Fruit fly (Drosophila melanogaster): ENCODE results near the gene CG46306.

Gene CG46306

dm6 chrX:16783141-16783715 is 52.1 kb downstream of the CG46306 start, which contains the start of gene if (continued):
- no peak for TF ChIP-seq CG3065 (GFP tag; optimal IDR thresholded peaks at IDR 0.05)
- 0 out of 3 replicates have a peak, but pooled peaks have one; percentile 7 for TF ChIP-seq CG6791 (GFP tag; IDR thresholded peaks at IDR 0.05; ENCODE audit: partially characterized antibody)
- no peak for TF ChIP-seq CG8290 (GFP tag; optimal IDR thresholded peaks at IDR 0.05)
- TF ChIP-seq CG8290 (tag; optimal IDR thresholded peaks at IDR 0.05) = peak in 1 of 2 experiments; percentile 25
- peak; percentile 31; the same call in 1 of the 2 replicates for TF ChIP-seq bbx (GFP tag; IDR thresholded peaks at IDR 0.05; ENCODE audit: partially characterized antibody)

dm6 chrX:16782175-16782916 is 53.0 kb downstream of the CG46306 start:
- peak; percentile 63 for TF ChIP-seq Hsf (GFP tag; optimal IDR thresholded peaks at IDR 0.05)
- no peak for TF ChIP-seq emc (GFP tag; optimal IDR thresholded peaks at IDR 0.05)
- no peak for TF ChIP-seq ham (GFP tag; IDR thresholded peaks at IDR 0.05)
- TF ChIP-seq zfh2 (GFP tag; optimal IDR thresholded peaks at IDR 0.05) = peak; percentile 46
- TF ChIP-seq az2 (GFP tag; optimal IDR thresholded peaks at IDR 0.05) = peak; percentile 56
- no peak for TF ChIP-seq HLHmδ (GFP tag; optimal IDR thresholded peaks at IDR 0.05)
- TF ChIP-seq CG30403 (GFP tag; optimal IDR thresholded peaks at IDR 0.05) = peak; percentile 62
- peak; percentile 54 for TF ChIP-seq NfI (GFP tag; optimal IDR thresholded peaks at IDR 0.05)
- TF ChIP-seq sob (GFP tag; IDR thresholded peaks at IDR 0.05) = peak; percentile 45
- peak; percentile 33; the same call in 1 of the 2 replicates for TF ChIP-seq al (GFP tag; IDR thresholded peaks at IDR 0.05)
- no peak for TF ChIP-seq wor (GFP tag; IDR thresholded peaks at IDR 0.05)
- TF ChIP-seq CG32532 (GFP tag; IDR thresholded peaks at IDR 0.05) = peak; percentile 71
- TF ChIP-seq lilli (GFP tag; optimal IDR thresholded peaks at IDR 0.05) = peak; percentile 69
- TF ChIP-seq zen (tag; optimal IDR thresholded peaks at IDR 0.05) = no peak
- TF ChIP-seq CG8089 (GFP tag; optimal IDR thresholded peaks at IDR 0.05) = peak; percentile 1
- TF ChIP-seq Sox100B (GFP tag; optimal IDR thresholded peaks at IDR 0.05) = peak; percentile 50
- peak; percentile 19 for TF ChIP-seq Jarid2 (GFP tag; optimal IDR thresholded peaks at IDR 0.05)
- TF ChIP-seq bowl (GFP tag; IDR thresholded peaks at IDR 0.05) = 0 out of 2 replicates have a peak, but pooled peaks have one; percentile 34
- TF ChIP-seq CG10209 (GFP tag; optimal IDR thresholded peaks at IDR 0.05) = peak; percentile 54
- TF ChIP-seq CG6689 (GFP tag; IDR thresholded peaks at IDR 0.05) = peak; percentile 41; the same call in 1 of the 2 replicates
- peak; percentile 36 for TF ChIP-seq Mes4 (GFP tag; optimal IDR thresholded peaks at IDR 0.05)
- TF ChIP-seq Med (GFP tag) = peak; percentile 87
- TF ChIP-seq nau (GFP tag; optimal IDR thresholded peaks at IDR 0.05) = peak; percentile 11
- TF ChIP-seq CG6765 (GFP tag; optimal IDR thresholded peaks at IDR 0.05) = no peak
- peak; percentile 52 for TF ChIP-seq PHDP (tag; optimal IDR thresholded peaks at IDR 0.05)
- TF ChIP-seq CG12769 (tag; optimal IDR thresholded peaks at IDR 0.05) = peak; percentile 41
- 0 out of 2 replicates have a peak, but pooled peaks have one; percentile 21 for TF ChIP-seq H2.0 (GFP tag; IDR thresholded peaks at IDR 0.05)
- peak; percentile 18 for TF ChIP-seq CG14965 (GFP tag; optimal IDR thresholded peaks at IDR 0.05; ENCODE audit: borderline replicate concordance)
- peak; percentile 30 for TF ChIP-seq salm (tag; optimal IDR thresholded peaks at IDR 0.05)
- peak; percentile 14 for TF ChIP-seq CG18011 (GFP tag; optimal IDR thresholded peaks at IDR 0.05)
- TF ChIP-seq Dbx (GFP tag; IDR thresholded peaks at IDR 0.05) = peak; percentile 51; the same call in 1 of the 3 replicates
- no peak for TF ChIP-seq dimm (GFP tag; IDR thresholded peaks at IDR 0.05)
- TF ChIP-seq CG12942 (GFP tag; optimal IDR thresholded peaks at IDR 0.05) = peak; percentile 13
- TF ChIP-seq CG34422 (GFP tag; IDR thresholded peaks at IDR 0.05) = peak; percentile 57
- no peak for TF ChIP-seq CG2202 (tag; optimal IDR thresholded peaks at IDR 0.05)
- peak; percentile 53 for TF ChIP-seq Antp (GFP tag; optimal IDR thresholded peaks at IDR 0.05)
- TF ChIP-seq Abd-B (GFP tag; optimal IDR thresholded peaks at IDR 0.05) = peak; percentile 4
- TF ChIP-seq pfk (GFP tag; optimal IDR thresholded peaks at IDR 0.05) = no peak
- no peak for TF ChIP-seq hkb (optimal IDR thresholded peaks at IDR 0.05)
- TF ChIP-seq hkb (GFP tag; IDR thresholded peaks at IDR 0.05) = peak; percentile 58
- TF ChIP-seq CG31224 (GFP tag; IDR thresholded peaks at IDR 0.05) = peak; percentile 27; the same call in 1 of the 2 replicates
- TF ChIP-seq CG12071 (GFP tag; optimal IDR thresholded peaks at IDR 0.05) = peak; percentile 6
- TF ChIP-seq CG3065 (GFP tag; optimal IDR thresholded peaks at IDR 0.05) = no peak

Measured in whole organism, embryonic.